Worm (Caenorhabditis elegans) whole organism, L4/young adult: ENCODE results near the gene best-19.

Source experiments
- dao-5 ChIP-seq: sonication (generic microtip); optimal IDR thresholded peaks from 2 replicates; lab custom pipeline; 2016; ENCODE audit warnings: missing genotype, missing genetic modification characterization, moderate library complexity, missing compliant biosample characterization
- him-1 ChIP-seq: sonication (generic microtip); optimal IDR thresholded peaks from 2 replicates; lab custom pipeline; 2016; ENCODE audit warnings: missing genotype, missing genetic modification reagents, missing genetic modification characterization, missing compliant biosample characterization

ce11 chrIV:325640-326039, 42.2 kb downstream of the best-19 start:
- TF ChIP-seq him-1 (tag; lab: Kevin White, UChicago) (no peak), dao-5 (tag; lab: Kevin White, UChicago) (no peak)
